Worm (Caenorhabditis elegans) whole organism, L2 larva: ENCODE results near the gene K04C2.7.

Experiments
- F13H6.1 ChIP-seq: sonication (generic microtip); optimal IDR thresholded peaks from 2 replicates; lab custom pipeline; 2016; ENCODE audit warnings: missing genetic modification characterization, missing compliant biosample characterization
- aly-2 ChIP-seq: fragments of 150-350 bp; optimal IDR thresholded peaks from 2 replicates; lab custom pipeline; 2014; ENCODE audit warnings: missing biosample characterization, missing genetic modification characterization
- ama-1 ChIP-seq: fragments of 150-350 bp; optimal IDR thresholded peaks from 2 replicates; lab custom pipeline; 2018; ENCODE audit warnings: inconsistent platforms
- ceh-16 ChIP-seq: fragments of 150-350 bp; optimal IDR thresholded peaks from 2 replicates; lab custom pipeline; 2014; ENCODE audit warnings: missing biosample characterization, missing genetic modification characterization
- ceh-82 ChIP-seq: fragments of 150-350 bp; optimal IDR thresholded peaks from 2 replicates; lab custom pipeline; 2014; ENCODE audit warnings: missing biosample characterization, missing genetic modification characterization
- egl-27 ChIP-seq: sonication (generic microtip); optimal IDR thresholded peaks from 3 replicates; lab custom pipeline; 2017; ENCODE audit warnings: missing biosample characterization, missing genetic modification reagents, missing genetic modification characterization
- elt-3 ChIP-seq: sonication (generic microtip); optimal IDR thresholded peaks from 2 replicates; lab custom pipeline; 2017; ENCODE audit warnings: missing biosample characterization, missing genetic modification characterization
- fos-1 ChIP-seq: fragments of 150-350 bp; optimal IDR thresholded peaks from 2 replicates; lab custom pipeline; 2014; ENCODE audit warnings: missing biosample characterization, missing genetic modification characterization
- mdl-1 ChIP-seq, 2 experiments: fragments of 150-350 bp in 1 of 2; sonication (generic microtip) in 1 of 2; optimal IDR thresholded peaks; 2 replicates each; lab custom pipeline; 2017; ENCODE audit warnings: missing biosample characterization in 2 of 2, missing genetic modification characterization in 2 of 2
- nhr-11 ChIP-seq: fragments of 150-350 bp; optimal IDR thresholded peaks from 2 replicates; lab custom pipeline; 2014; ENCODE audit warnings: missing biosample characterization, missing genetic modification characterization
- nhr-21 ChIP-seq: fragments of 150-350 bp; optimal IDR thresholded peaks from 2 replicates; lab custom pipeline; 2014; ENCODE audit warnings: missing biosample characterization, missing genetic modification characterization
- nhr-6 ChIP-seq: fragments of 150-350 bp; optimal IDR thresholded peaks from 2 replicates; lab custom pipeline; 2014; ENCODE audit warnings: missing biosample characterization, missing genetic modification characterization
- snpc-4 ChIP-seq: fragments of 150-350 bp; optimal IDR thresholded peaks from 2 replicates; lab custom pipeline; 2014; ENCODE audit warnings: missing biosample characterization, missing genetic modification characterization
- zag-1 ChIP-seq: fragments of 150-350 bp; optimal IDR thresholded peaks from 2 replicates; lab custom pipeline; 2014; ENCODE audit warnings: missing biosample characterization, missing genetic modification characterization

DNA sequence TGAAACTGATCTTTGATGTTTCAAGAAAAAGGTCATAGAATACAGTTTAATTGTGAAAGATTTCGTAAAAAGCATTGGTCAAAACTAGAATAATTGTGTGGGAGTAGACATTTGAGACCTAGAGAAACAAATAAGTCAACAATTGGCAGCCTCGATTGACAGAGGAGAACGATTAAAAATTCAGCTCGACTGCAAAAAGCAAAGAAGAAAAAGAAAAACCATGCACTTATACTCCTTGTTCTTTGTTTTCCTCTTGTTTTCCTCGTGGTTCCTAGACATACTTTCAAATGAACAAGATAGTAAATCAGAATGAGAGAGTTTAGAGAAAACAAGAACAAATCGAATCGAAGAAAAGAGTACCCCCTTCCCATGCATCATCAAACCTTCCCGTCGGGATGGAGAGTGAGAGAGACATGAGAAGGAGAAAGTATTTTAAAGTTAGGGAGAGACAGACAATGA is 23.5 kb upstream of the K04C2.7 start:
- TF ChIP-seq aly-2 (tag; lab: Kevin White, UChicago) (no peak), nhr-11 (tag; lab: Kevin White, UChicago) (no peak), egl-27 (tag; lab: Kevin White, UChicago) (no peak), snpc-4 (tag; lab: Kevin White, UChicago) (no peak), ceh-16 (no peak), zag-1 (no peak), F13H6.1 (peak; percentile 73), mdl-1 (tag; optimal IDR thresholded peaks at IDR 0.05; lab: Kevin White, UChicago) (peak; percentile 2 to 43), nhr-21 (no peak), ceh-82 (tag; lab: Kevin White, UChicago) (no peak), elt-3 (tag; lab: Kevin White, UChicago) (no peak), fos-1 (tag; lab: Kevin White, UChicago) (peak; percentile 93), nhr-6 (tag; lab: Kevin White, UChicago) (no peak), ama-1 (lab: Kevin White, UChicago) (no peak)
